Worm (Caenorhabditis elegans): ENCODE results near the gene ZK1320.2.

ZK1320.2 gene

ce11 chrII:9621121-9621520 lies 37.7 kb downstream of the ZK1320.2 start:
- no peak for TF ChIP-seq nhr-2 (tag; optimal IDR thresholded peaks at IDR 0.05)
- peak; percentile 39 for TF ChIP-seq unc-120 (tag; optimal IDR thresholded peaks at IDR 0.05; ENCODE audit: poor library complexity, severe bottlenecking)
- peak; percentile 67 for TF ChIP-seq hlh-1 (tag; optimal IDR thresholded peaks at IDR 0.05)
- TF ChIP-seq nhr-28 (tag; optimal IDR thresholded peaks at IDR 0.05) = no peak
- TF ChIP-seq unc-62 (GFP tag; optimal IDR thresholded peaks at IDR 0.05) = peak; percentile 90

ce11 chrII:9620616-9621015 lies 38.2 kb downstream of the ZK1320.2 start:
- TF ChIP-seq ces-1 (GFP tag; optimal IDR thresholded peaks at IDR 0.05) (no peak), unc-62 (GFP tag; optimal IDR thresholded peaks at IDR 0.05) (peak; percentile 60)

ce11 chrII:9619995-9620535 lies 38.7 kb downstream of the ZK1320.2 start:
- TF ChIP-seq lin-32 (GFP tag; optimal IDR thresholded peaks at IDR 0.05) (no peak), mls-2 (tag; optimal IDR thresholded peaks at IDR 0.05) (no peak), sem-2 (GFP tag; optimal IDR thresholded peaks at IDR 0.05) (no peak), elt-1 (tag; optimal IDR thresholded peaks at IDR 0.05; ENCODE audit: borderline replicate concordance, insufficient read depth) (peak; percentile 26)

- TF ChIP-seq hlh-1 (tag; optimal IDR thresholded peaks at IDR 0.05) (peak; percentile 70), M03D4.4 (tag; optimal IDR thresholded peaks at IDR 0.05) (no peak), nhr-12 (tag; optimal IDR thresholded peaks at IDR 0.05) (no peak), drap-1 (GFP tag; optimal IDR thresholded peaks at IDR 0.05) (peak; percentile 42), elt-1 (tag; optimal IDR thresholded peaks at IDR 0.05; ENCODE audit: borderline replicate concordance, insufficient read depth) (peak; percentile 85), unc-120 (tag; optimal IDR thresholded peaks at IDR 0.05; ENCODE audit: poor library complexity, severe bottlenecking) (peak; percentile 63), ham-2 (GFP tag; optimal IDR thresholded peaks at IDR 0.05) (peak; percentile 63), unc-62 (GFP tag; optimal IDR thresholded peaks at IDR 0.05) (peak; percentile 84)
These were observed 39.4 kb downstream of the ZK1320.2 start for ce11 chrII:9619402-9619862.

ce11 chrII:9618759-9619158 lies 40.0 kb downstream of the ZK1320.2 start:
- TF ChIP-seq bed-3 (GFP tag; optimal IDR thresholded peaks at IDR 0.05) (no peak), unc-62 (GFP tag; optimal IDR thresholded peaks at IDR 0.05) (no peak), blmp-1 (tag; optimal IDR thresholded peaks at IDR 0.05) (no peak), lsy-2 (tag; optimal IDR thresholded peaks at IDR 0.05) (no peak), lin-32 (GFP tag; optimal IDR thresholded peaks at IDR 0.05) (no peak), ceh-83 (GFP tag; optimal IDR thresholded peaks at IDR 0.05) (no peak), nhr-12 (tag; optimal IDR thresholded peaks at IDR 0.05) (no peak), mls-2 (tag; optimal IDR thresholded peaks at IDR 0.05) (no peak), M03D4.4 (tag; optimal IDR thresholded peaks at IDR 0.05) (no peak), hlh-1 (tag; optimal IDR thresholded peaks at IDR 0.05) (no peak), drap-1 (GFP tag; optimal IDR thresholded peaks at IDR 0.05) (no peak), unc-120 (tag; optimal IDR thresholded peaks at IDR 0.05; ENCODE audit: poor library complexity, severe bottlenecking) (no peak), pha-4 (tag; optimal IDR thresholded peaks at IDR 0.05) (no peak)

ce11 chrII:9617902-9618245 lies 40.9 kb downstream of the ZK1320.2 start:
- TF ChIP-seq bed-3 (GFP tag; optimal IDR thresholded peaks at IDR 0.05) (no peak), hlh-1 (tag; optimal IDR thresholded peaks at IDR 0.05) (no peak), nhr-28 (tag; optimal IDR thresholded peaks at IDR 0.05) (no peak), lin-32 (GFP tag; optimal IDR thresholded peaks at IDR 0.05) (no peak)

ce11 chrII:9617039-9617901 lies 41.5 kb downstream of the ZK1320.2 start, which contains the start of gene hal-3:
hal-3 (minus strand) TSS chrII:9617125.
- TF ChIP-seq hlh-1 (tag; optimal IDR thresholded peaks at IDR 0.05) = no peak
- peak; percentile 2 for TF ChIP-seq sptf-1 (tag; optimal IDR thresholded peaks at IDR 0.05)

ce11 chrII:9614728-9615127 lies 44.1 kb downstream of the ZK1320.2 start, which contains the start of gene hlh-6:
hlh-6 (minus strand) TSS chrII:9614828.
- TF ChIP-seq elt-3 (tag; optimal IDR thresholded peaks at IDR 0.05) (no peak), unc-39 (tag; optimal IDR thresholded peaks at IDR 0.05) (no peak), drap-1 (GFP tag; optimal IDR thresholded peaks at IDR 0.05) (no peak), mep-1 (tag; optimal IDR thresholded peaks at IDR 0.05) (no peak), M03D4.4 (tag; optimal IDR thresholded peaks at IDR 0.05) (no peak), zip-8 (tag; optimal IDR thresholded peaks at IDR 0.05) (no peak), nhr-237 (tag; optimal IDR thresholded peaks at IDR 0.05) (no peak), unc-120 (tag; optimal IDR thresholded peaks at IDR 0.05; ENCODE audit: poor library complexity, severe bottlenecking) (no peak)
